Fruit fly (Drosophila melanogaster) whole organism, embryonic: ENCODE measurements around the gene CCDC53.

Experiments
- ATbp ChIP-seq: fragments of 200-800 bp; sonication (Bioruptor generic); optimal IDR thresholded peaks from 2 replicates; lab custom pipeline; 2017; ENCODE audit warnings: missing biosample characterization, mild to moderate bottlenecking, missing genetic modification characterization, missing genetic modification reagents
- Bgb ChIP-seq: fragments of 200-800 bp; sonication (Bioruptor generic); IDR thresholded peaks from 2 replicates; pipeline ENCODE4 v1.3.6; 2022; ENCODE audit warnings: missing biosample characterization, missing genetic modification characterization; ENCODE audit not compliant: partially characterized antibody
- CG10366 ChIP-seq: fragments of 200-800 bp; sonication (Bioruptor generic); IDR thresholded peaks from 2 replicates; pipeline ENCODE4 v1.3.6; 2022; ENCODE audit warnings: missing biosample characterization, missing genetic modification characterization
- CG10462 ChIP-seq: fragments of 200-800 bp; sonication (Bioruptor generic); optimal IDR thresholded peaks from 2 replicates; lab custom pipeline; 2016; ENCODE audit warnings: missing biosample characterization, missing genetic modification characterization
- CG10543 ChIP-seq: fragments of 200-800 bp; sonication (Bioruptor generic); optimal IDR thresholded peaks from 3 replicates; lab custom pipeline; 2017; ENCODE audit warnings: missing biosample characterization, mild to moderate bottlenecking, missing genetic modification characterization, moderate library complexity
- CG11247 ChIP-seq: fragments of 200-800 bp; sonication (Bioruptor generic); IDR thresholded peaks from 2 replicates; pipeline ENCODE4 v1.3.6; 2022; ENCODE audit warnings: missing biosample characterization, missing genetic modification characterization
- CG11695 ChIP-seq: fragments of 200-800 bp; sonication (Bioruptor generic); IDR thresholded peaks from 3 replicates; pipeline ENCODE4 v1.3.6; 2022; ENCODE audit warnings: missing biosample characterization, missing genetic modification characterization
- CG12391 ChIP-seq: fragments of 200-800 bp; sonication (Bioruptor generic); optimal IDR thresholded peaks from 3 replicates; lab custom pipeline; 2018; ENCODE audit warnings: missing biosample characterization, mild to moderate bottlenecking, missing genetic modification characterization, moderate library complexity
- CG1603 ChIP-seq: fragments of 200-800 bp; sonication (Bioruptor generic); optimal IDR thresholded peaks from 2 replicates; lab custom pipeline; 2019; ENCODE audit warnings: missing biosample characterization, mild to moderate bottlenecking, missing genetic modification characterization, moderate library complexity
- CG1647 ChIP-seq: fragments of 200-800 bp; sonication (Bioruptor generic); optimal IDR thresholded peaks from 3 replicates; lab custom pipeline; 2016; ENCODE audit warnings: missing biosample characterization, missing genetic modification characterization
- CG17186 ChIP-seq: fragments of 200-800 bp; sonication (Bioruptor generic); optimal IDR thresholded peaks from 3 replicates; lab custom pipeline; 2017; ENCODE audit warnings: missing biosample characterization, missing genetic modification reagents, missing genetic modification characterization
- CG17328 ChIP-seq: fragments of 200-800 bp; sonication (Bioruptor generic); IDR thresholded peaks from 2 replicates; pipeline ENCODE4 v1.3.6; 2022; ENCODE audit warnings: missing biosample characterization, missing genetic modification characterization
- CG17385 ChIP-seq: fragments of 200-800 bp; sonication (Bioruptor generic); optimal IDR thresholded peaks from 3 replicates; lab custom pipeline; 2018; ENCODE audit warnings: missing biosample characterization, mild to moderate bottlenecking, missing genetic modification characterization
- CG1832 ChIP-seq: fragments of 200-800 bp; sonication (Bioruptor generic); optimal IDR thresholded peaks from 2 replicates; lab custom pipeline; 2017; ENCODE audit warnings: missing biosample characterization, mild to moderate bottlenecking, missing genetic modification characterization, inconsistent platforms
- CG2129 ChIP-seq: fragments of 200-800 bp; sonication (Bioruptor generic); IDR thresholded peaks from 2 replicates; pipeline ENCODE4 v1.3.6; 2022; ENCODE audit warnings: missing biosample characterization, missing genetic modification characterization; ENCODE audit not compliant: partially characterized antibody
- CG34376 ChIP-seq: fragments of 200-800 bp; sonication (Bioruptor generic); optimal IDR thresholded peaks from 2 replicates; lab custom pipeline; 2018; ENCODE audit warnings: missing biosample characterization, mild to moderate bottlenecking, missing genetic modification characterization
- CG3838 ChIP-seq: fragments of 200-800 bp; sonication (Bioruptor generic); optimal IDR thresholded peaks from 3 replicates; lab custom pipeline; 2016; ENCODE audit warnings: missing biosample characterization, missing genetic modification characterization
- CG8924 ChIP-seq: fragments of 200-800 bp; optimal IDR thresholded peaks from 3 replicates; lab custom pipeline; 2019; ENCODE audit warnings: missing biosample characterization, mild to moderate bottlenecking, missing genetic modification characterization, moderate library complexity
- CoRest ChIP-seq: fragments of 200-800 bp; sonication (Bioruptor generic); optimal IDR thresholded peaks from 3 replicates; lab custom pipeline; 2018; ENCODE audit warnings: missing biosample characterization, mild to moderate bottlenecking, missing genetic modification characterization, moderate library complexity
- CrebB ChIP-seq: fragments of 200-800 bp; sonication (Bioruptor generic); optimal IDR thresholded peaks from 3 replicates; lab custom pipeline; 2018; ENCODE audit warnings: missing biosample characterization, mild to moderate bottlenecking, missing genetic modification characterization
- Dad ChIP-seq: fragments of 200-800 bp; sonication (Bioruptor generic); optimal IDR thresholded peaks from 3 replicates; lab custom pipeline; 2016; ENCODE audit warnings: missing biosample characterization, missing genetic modification characterization
- Eip74EF ChIP-seq, 2 experiments: fragments of 200-800 bp in 1 of 2; fragments of >200 bp in 1 of 2; sonication (Bioruptor generic) in 1 of 2; optimal IDR thresholded peaks; 2 replicates each; lab custom pipeline; 2017 to 2019; ENCODE audit warnings: missing biosample characterization in 2 of 2, missing genetic modification characterization in 2 of 2, mild to moderate bottlenecking in 1 of 2, moderate library complexity in 1 of 2
- Ets97D ChIP-seq: fragments of 200-800 bp; sonication (Bioruptor generic); optimal IDR thresholded peaks from 3 replicates; lab custom pipeline; 2016; ENCODE audit warnings: missing biosample characterization, missing genetic modification characterization
- Hsf ChIP-seq: fragments of 200-800 bp; sonication (Bioruptor generic); optimal IDR thresholded peaks from 3 replicates; lab custom pipeline; 2016; ENCODE audit warnings: missing biosample characterization, missing genetic modification characterization
- Mad ChIP-seq: fragments of 200-800 bp; sonication (Bioruptor generic); optimal IDR thresholded peaks from 2 replicates; lab custom pipeline; 2016; ENCODE audit warnings: missing biosample characterization, missing genetic modification characterization
- Meics ChIP-seq: fragments of 200-800 bp; sonication (Bioruptor generic); optimal IDR thresholded peaks from 2 replicates; lab custom pipeline; 2017; ENCODE audit warnings: missing biosample characterization, mild to moderate bottlenecking, missing genetic modification characterization
- NFAT ChIP-seq: fragments of 200-800 bp; sonication (Bioruptor generic); IDR thresholded peaks from 2 replicates; pipeline ENCODE4 v1.3.6; 2022; ENCODE audit warnings: missing biosample characterization, missing genetic modification characterization
- Poxn ChIP-seq: fragments of 200-800 bp; sonication (Bioruptor generic); IDR thresholded peaks from 2 replicates; pipeline ENCODE4 v1.3.6; 2022; ENCODE audit warnings: missing biosample characterization, missing genetic modification characterization
- Sry-δ ChIP-seq: fragments of 200-800 bp; sonication (Bioruptor generic); optimal IDR thresholded peaks from 2 replicates; lab custom pipeline; 2016; ENCODE audit warnings: missing biosample characterization, missing genetic modification characterization
- Taf1 ChIP-seq: fragments of 200-800 bp; sonication (Bioruptor generic); IDR thresholded peaks from 2 replicates; pipeline ENCODE4 v1.3.6; 2022; ENCODE audit warnings: missing biosample characterization, missing genetic modification characterization
- aop ChIP-seq: fragments of 200-800 bp; sonication (Bioruptor generic); IDR thresholded peaks from 2 replicates; pipeline ENCODE4 v1.3.6; 2022; ENCODE audit warnings: missing biosample characterization, missing genetic modification characterization
- ap ChIP-seq: fragments of 200-800 bp; sonication (Bioruptor generic); IDR thresholded peaks from 2 replicates; pipeline ENCODE4 v1.3.6; 2022; ENCODE audit warnings: missing biosample characterization, missing genetic modification characterization
- ase ChIP-seq: fragments of 200-800 bp; sonication (Bioruptor generic); IDR thresholded peaks from 3 replicates; pipeline ENCODE4 v1.3.6; 2022; ENCODE audit warnings: missing biosample characterization, missing genetic modification characterization
- ato ChIP-seq: fragments of 200-800 bp; sonication (Bioruptor generic); IDR thresholded peaks from 2 replicates; pipeline ENCODE4 v1.3.6; 2022; ENCODE audit warnings: missing biosample characterization, missing genetic modification characterization; ENCODE audit not compliant: partially characterized antibody
- cg ChIP-seq: fragments of 200-800 bp; sonication (Bioruptor generic); optimal IDR thresholded peaks from 3 replicates; lab custom pipeline; 2019; ENCODE audit warnings: missing biosample characterization, mild to moderate bottlenecking, missing genetic modification characterization, moderate library complexity
- chn ChIP-seq: fragments of 200-800 bp; sonication (Bioruptor generic); optimal IDR thresholded peaks from 2 replicates; lab custom pipeline; 2016; ENCODE audit warnings: missing biosample characterization, missing genetic modification characterization
- cwo ChIP-seq: fragments of 200-800 bp; sonication (Bioruptor generic); optimal IDR thresholded peaks from 3 replicates; lab custom pipeline; 2017; ENCODE audit warnings: missing biosample characterization, missing genetic modification characterization, mild to moderate bottlenecking, moderate library complexity, missing genetic modification reagents
- dysf ChIP-seq: fragments of 200-800 bp; sonication (Bioruptor generic); IDR thresholded peaks from 3 replicates; pipeline ENCODE4 v1.3.6; 2022; ENCODE audit warnings: missing biosample characterization, missing genetic modification characterization
- esg ChIP-seq: fragments of 200-800 bp; sonication (Bioruptor generic); conservative IDR thresholded peaks from 2 replicates; pipeline ENCODE4 v1.3.6; 2022; ENCODE audit warnings: missing biosample characterization, missing genetic modification characterization
- ewg ChIP-seq: fragments of 200-800 bp; sonication (Bioruptor generic); optimal IDR thresholded peaks from 3 replicates; lab custom pipeline; 2017; ENCODE audit warnings: mild to moderate bottlenecking, missing biosample characterization, missing genetic modification reagents, missing genetic modification characterization
- gsb-n ChIP-seq: fragments of 200-800 bp; sonication (Bioruptor generic); optimal IDR thresholded peaks from 3 replicates; lab custom pipeline; 2018; ENCODE audit warnings: missing biosample characterization, mild to moderate bottlenecking, missing genetic modification characterization
- insv ChIP-seq, 2 experiments: fragments of 200-800 bp; sonication (Bioruptor generic); optimal IDR thresholded peaks; 3 replicates each; lab custom pipeline; 2016 to 2018; ENCODE audit warnings: missing biosample characterization in 2 of 2, missing genetic modification characterization in 2 of 2
- lmd ChIP-seq: fragments of 200-800 bp; sonication (Bioruptor generic); IDR thresholded peaks from 2 replicates; pipeline ENCODE4 v1.3.6; 2022; ENCODE audit warnings: missing biosample characterization, missing genetic modification characterization
- mirr ChIP-seq: fragments of 200-800 bp; sonication (Bioruptor generic); optimal IDR thresholded peaks from 3 replicates; lab custom pipeline; 2018; ENCODE audit warnings: missing biosample characterization, mild to moderate bottlenecking, missing genetic modification characterization
- pita ChIP-seq: fragments of 200-800 bp; sonication (Bioruptor generic); optimal IDR thresholded peaks from 2 replicates; lab custom pipeline; 2017; ENCODE audit warnings: missing biosample characterization, mild to moderate bottlenecking, missing genetic modification characterization
- psq ChIP-seq: fragments of 200-800 bp; sonication (Bioruptor generic); optimal IDR thresholded peaks from 2 replicates; lab custom pipeline; 2017; ENCODE audit warnings: missing biosample characterization, missing genetic modification characterization
- run ChIP-seq: fragments of 200-800 bp; sonication (Bioruptor generic); optimal IDR thresholded peaks from 3 replicates; lab custom pipeline; 2018; ENCODE audit warnings: missing biosample characterization, mild to moderate bottlenecking, missing genetic modification characterization
- sens ChIP-seq: fragments of 200-800 bp; sonication (Bioruptor generic); peaks from one replicate; lab custom pipeline; 2016; ENCODE audit warnings: missing biosample characterization, missing genetic modification characterization
- so ChIP-seq: fragments of 200-800 bp; sonication (Bioruptor generic); IDR thresholded peaks from 3 replicates; pipeline ENCODE4 v1.3.6; 2022; ENCODE audit warnings: missing biosample characterization, missing genetic modification characterization
- sob ChIP-seq: fragments of 200-800 bp; sonication (Bioruptor generic); IDR thresholded peaks from 2 replicates; pipeline ENCODE4 v1.3.6; 2022; ENCODE audit warnings: missing biosample characterization, missing genetic modification characterization
- twi ChIP-seq: fragments of 200-800 bp; optimal IDR thresholded peaks from 2 replicates; lab custom pipeline; 2019; ENCODE audit warnings: missing biosample characterization, mild to moderate bottlenecking, missing genetic modification characterization, moderate library complexity
- z ChIP-seq: fragments of 200-800 bp; sonication (Bioruptor generic); IDR thresholded peaks from 3 replicates; pipeline ENCODE4 v1.3.6; 2022; ENCODE audit warnings: missing biosample characterization, missing genetic modification characterization

The CCDC53 gene

dm6 chr2L:7991951-7992350 lies 49.0 kb upstream of the CCDC53 start (continued):
- TF ChIP-seq so (GFP tag; lab: Robert Waterston, UW) (no peak), Dad (no peak), CG1832 (no peak), pita (GFP tag; lab: Kevin White, UChicago) (no peak), CG17328 (GFP tag; lab: Robert Waterston, UW) (peak; percentile 17; the same call in 1 of the 2 replicates), Poxn (no peak), z (GFP tag; lab: Robert Waterston, UW) (no peak), ATbp (GFP tag; lab: Kevin White, UChicago) (no peak), ewg (GFP tag; lab: Kevin White, UChicago) (no peak), Meics (no peak), CG10366 (no peak; the same call in 1 of the 2 replicates), Bgb (GFP tag; lab: Robert Waterston, UW) (no peak), insv (GFP tag; optimal IDR thresholded peaks at IDR 0.05; lab: Kevin White, UChicago) (no peak), aop (GFP tag; lab: Robert Waterston, UW) (no peak), CG8924 (tag; lab: Kevin White, UChicago) (no peak), Ets97D (no peak), CG10462 (GFP tag; lab: Kevin White, UChicago) (no peak), CG1603 (tag; lab: Kevin White, UChicago) (peak; percentile 54), psq (GFP tag; lab: Kevin White, UChicago) (no peak), esg (GFP tag; lab: Robert Waterston, UW) (no peak), CG34376 (no peak), Mad (GFP tag; lab: Kevin White, UChicago) (no peak), twi (tag; lab: Kevin White, UChicago) (no peak), CG10543 (GFP tag; lab: Kevin White, UChicago) (no peak), CG17385 (peak; percentile 33), CG1647 (GFP tag; lab: Kevin White, UChicago) (no peak), CoRest (peak; percentile 10), NFAT (GFP tag; lab: Robert Waterston, UW) (no peak), CG17186 (no peak), gsb-n (tag; lab: Kevin White, UChicago) (no peak), CG11247 (GFP tag; lab: Robert Waterston, UW) (no peak), ase (GFP tag; lab: Robert Waterston, UW) (no peak), Sry-δ (no peak), cwo (no peak), Taf1 (GFP tag; lab: Robert Waterston, UW) (no peak), Eip74EF (GFP tag; optimal IDR thresholded peaks at IDR 0.05; lab: Kevin White, UChicago) (no peak), lmd (GFP tag; lab: Robert Waterston, UW) (0 out of 2 replicates have a peak, but pooled peaks have one; percentile 29), run (tag; lab: Kevin White, UChicago) (no peak), ato (GFP tag; lab: Robert Waterston, UW) (no peak), CG11695 (GFP tag; lab: Robert Waterston, UW) (peak; percentile 21; the same call in 1 of the 3 replicates), chn (no peak), sens (GFP tag; lab: Kevin White, UChicago) (peak; percentile 77), CrebB (tag; lab: Kevin White, UChicago) (no peak), cg (no peak), CG2129 (GFP tag; lab: Robert Waterston, UW) (no peak), CG12391 (tag; lab: Kevin White, UChicago) (peak; percentile 32), mirr (no peak), sob (GFP tag; lab: Robert Waterston, UW) (no peak), CG3838 (no peak), Hsf (GFP tag; lab: Kevin White, UChicago) (no peak), ap (no peak), dysf (GFP tag; lab: Robert Waterston, UW) (peak; percentile 52)
